Worm (Caenorhabditis elegans) whole organism, L2 larva: ENCODE data around the gene K08F9.3.

Experiments used
- aly-2 ChIP-seq: fragments of 150-350 bp; optimal IDR thresholded peaks from 2 replicates; lab custom pipeline; 2014; ENCODE audit warnings: missing biosample characterization, missing genetic modification characterization
- ama-1 ChIP-seq: fragments of 150-350 bp; optimal IDR thresholded peaks from 2 replicates; lab custom pipeline; 2018; ENCODE audit warnings: inconsistent platforms
- elt-3 ChIP-seq: sonication (generic microtip); optimal IDR thresholded peaks from 2 replicates; lab custom pipeline; 2017; ENCODE audit warnings: missing biosample characterization, missing genetic modification characterization
- nhr-12 ChIP-seq: fragments of 150-350 bp; optimal IDR thresholded peaks from 2 replicates; lab custom pipeline; 2014; ENCODE audit warnings: missing biosample characterization, missing genetic modification characterization
- nhr-21 ChIP-seq: fragments of 150-350 bp; optimal IDR thresholded peaks from 2 replicates; lab custom pipeline; 2014; ENCODE audit warnings: missing biosample characterization, missing genetic modification characterization
- snpc-4 ChIP-seq: fragments of 150-350 bp; optimal IDR thresholded peaks from 2 replicates; lab custom pipeline; 2014; ENCODE audit warnings: missing biosample characterization, missing genetic modification characterization

DNA sequence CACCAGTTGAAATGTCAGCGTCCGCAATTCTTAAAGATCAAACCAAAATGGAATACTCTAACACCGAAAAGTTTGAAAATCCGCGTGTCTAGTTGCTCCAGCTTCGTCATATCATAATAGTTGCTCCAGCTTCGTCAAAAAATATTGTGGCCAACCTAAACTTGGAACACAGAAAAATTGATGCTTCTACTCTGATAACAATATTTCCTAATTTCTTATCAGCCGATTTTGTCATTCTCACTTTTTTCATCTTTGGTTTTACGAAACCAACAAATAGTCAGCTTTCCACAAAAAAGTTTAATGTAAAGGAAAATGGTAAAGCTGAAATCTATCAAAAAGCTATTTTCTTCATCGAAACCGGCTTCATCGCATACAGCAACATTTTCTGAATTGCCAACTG is 42.1 kb downstream of the K08F9.3 start, which contains the start of gene fbxa-84:
- TF ChIP-seq nhr-21 (tag; lab: Kevin White, UChicago) (no peak), snpc-4 (tag; lab: Kevin White, UChicago) (no peak), nhr-12 (tag; lab: Kevin White, UChicago) (no peak), elt-3 (no peak), ama-1 (lab: Kevin White, UChicago) (no peak), aly-2 (tag; lab: Kevin White, UChicago) (no peak)
